Worm (Caenorhabditis elegans) whole organism, L4/young adult: ENCODE results near the gene F54D12.9.
A peak's percentile ranks its signal among the peaks of the same experiment; 100 is the strongest.

Experiments used
- W03F9.2 ChIP-seq: fragments of 150-350 bp; optimal IDR thresholded peaks from 2 replicates; lab custom pipeline; 2014; ENCODE audit warnings: missing biosample characterization, missing genetic modification characterization
- dao-5 ChIP-seq: sonication (generic microtip); optimal IDR thresholded peaks from 2 replicates; lab custom pipeline; 2016; ENCODE audit warnings: missing genotype, missing genetic modification characterization, moderate library complexity, missing compliant biosample characterization
- him-1 ChIP-seq: sonication (generic microtip); optimal IDR thresholded peaks from 2 replicates; lab custom pipeline; 2016; ENCODE audit warnings: missing genotype, missing genetic modification reagents, missing genetic modification characterization, missing compliant biosample characterization

The F54D12.9 gene

DNA sequence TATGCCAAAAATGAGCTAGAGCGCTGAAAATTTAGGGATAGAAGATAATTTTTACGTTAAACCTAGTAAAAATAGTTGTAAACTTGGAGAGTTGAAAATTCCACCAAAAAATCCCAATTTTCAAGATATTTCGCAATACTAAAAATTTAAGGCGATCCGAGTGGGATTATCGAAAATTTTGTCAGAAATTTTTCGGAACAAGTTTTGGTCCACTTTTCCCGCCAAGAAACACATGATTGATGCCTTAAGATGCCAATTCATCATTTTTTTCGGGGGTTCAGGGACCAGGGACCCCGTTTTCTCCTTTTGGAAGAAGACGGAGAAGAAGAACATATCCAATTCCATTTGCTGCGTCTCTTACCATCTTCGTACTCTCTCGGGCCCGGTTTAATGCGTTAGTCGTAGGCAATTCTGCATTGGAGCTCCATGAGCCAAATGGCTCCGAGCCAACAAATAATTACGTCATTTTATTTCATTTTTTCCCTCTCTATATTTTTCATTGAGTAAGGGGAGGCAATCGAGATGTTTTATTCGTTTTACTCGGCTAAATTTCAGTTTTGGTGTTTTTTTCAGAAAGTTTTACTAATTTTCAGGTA lies 36.9 kb downstream of the F54D12.9 start:
- TF ChIP-seq him-1 (tag; lab: Kevin White, UChicago) (peak; percentile 35), W03F9.2 (no peak)

DNA sequence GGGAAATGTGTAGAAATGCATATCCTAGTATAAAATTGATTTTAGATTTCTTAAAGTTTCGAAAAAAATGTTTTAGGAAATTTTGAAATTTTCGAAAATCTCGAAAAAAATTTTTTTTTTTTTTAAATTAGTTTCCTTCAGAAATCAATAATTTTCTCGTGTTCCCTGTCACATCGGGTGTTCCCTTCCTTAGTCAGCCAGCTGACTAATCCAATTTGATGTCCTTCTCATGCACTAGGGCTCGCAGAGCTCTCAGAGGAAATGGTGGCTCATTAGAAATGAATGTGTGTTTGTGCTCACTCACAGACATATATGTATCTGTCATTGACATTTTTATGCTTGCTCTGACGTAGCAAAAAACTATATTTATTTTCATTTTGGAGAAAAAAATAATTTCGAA lies 37.8 kb downstream of the F54D12.9 start:
- TF ChIP-seq dao-5 (tag; lab: Kevin White, UChicago), result no peak
- no peak for TF ChIP-seq W03F9.2
- no peak for TF ChIP-seq him-1 (tag; lab: Kevin White, UChicago)

DNA sequence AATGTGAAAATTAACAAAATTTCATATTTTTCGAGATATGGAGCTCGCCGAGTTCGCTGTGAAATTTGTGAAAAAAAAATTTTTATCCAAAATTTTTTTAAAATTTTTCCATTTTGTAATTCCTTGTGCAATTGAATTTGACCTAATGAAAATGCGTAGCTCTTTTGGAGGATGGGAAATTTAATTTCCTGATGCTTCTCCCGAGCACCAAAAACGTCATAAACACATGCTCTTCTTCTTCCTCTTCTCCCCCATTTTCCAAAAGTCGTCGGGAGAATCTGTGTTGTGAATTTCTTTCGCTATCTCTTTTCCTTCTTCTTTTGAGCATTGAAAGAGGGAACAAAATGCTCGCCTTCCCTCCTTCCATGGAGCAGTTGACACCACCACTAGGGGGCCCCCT lies 40.1 kb downstream of the F54D12.9 start:
- TF ChIP-seq dao-5 (tag; lab: Kevin White, UChicago), result no peak
- no peak for TF ChIP-seq W03F9.2
- TF ChIP-seq him-1 (tag; lab: Kevin White, UChicago), result peak; percentile 15

DNA sequence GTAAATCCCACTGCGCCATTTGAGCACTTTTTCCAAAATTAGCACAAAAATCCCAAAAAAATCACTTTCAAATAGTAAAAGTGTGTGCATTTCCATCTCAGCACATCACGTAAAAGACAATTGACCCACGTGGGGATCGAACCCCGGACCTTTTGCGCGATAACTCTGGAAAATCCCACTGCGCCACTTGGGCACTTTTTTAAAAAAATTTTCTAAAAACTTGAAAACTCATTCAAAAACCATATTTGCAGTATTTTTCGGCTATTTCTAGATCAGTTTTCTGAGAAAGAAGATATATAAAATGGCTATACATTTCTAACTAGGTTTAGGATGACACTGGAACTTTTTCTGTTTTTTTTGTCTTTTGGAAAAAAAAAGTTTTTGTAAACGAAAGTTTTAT lies 41.5 kb downstream of the F54D12.9 start:
- TF ChIP-seq dao-5 (tag; lab: Kevin White, UChicago) (no peak), him-1 (tag; lab: Kevin White, UChicago) (no peak), W03F9.2 (no peak)

DNA sequence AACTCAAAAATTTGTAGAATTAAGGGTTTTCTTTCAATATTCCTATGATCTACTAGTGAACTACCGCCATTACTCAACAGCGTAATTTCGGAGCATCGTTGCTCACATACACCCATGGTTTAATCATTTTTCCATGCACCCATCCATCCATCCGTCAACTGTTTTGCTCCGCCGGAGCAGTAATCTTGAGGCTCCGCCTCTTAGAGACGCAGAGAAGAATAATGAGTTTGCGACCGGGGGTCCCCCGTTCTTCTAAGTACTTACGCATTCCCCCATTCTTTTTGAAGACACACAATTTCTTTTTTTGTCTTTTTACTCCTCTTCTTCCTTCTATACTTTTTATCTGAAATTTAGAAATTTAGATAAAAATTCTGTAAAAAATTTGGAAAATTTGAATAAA lies 43.3 kb downstream of the F54D12.9 start:
- TF ChIP-seq dao-5 (tag; lab: Kevin White, UChicago) (no peak), him-1 (tag; lab: Kevin White, UChicago) (peak; percentile 19)
